Fruit fly (Drosophila melanogaster): ENCODE measurements around the gene RhoGAP93B.
A peak's percentile ranks its signal among the peaks of the same experiment; 100 is the strongest.

The RhoGAP93B gene

dm6 chr3R:21101453-21102214, 4.0 kb upstream of the RhoGAP93B start, which contains the start of the genes CG7044 and Tbc1d22:
Gene CG7044, minus strand, starts transcription at chr3R:21101718.
Gene Tbc1d22, plus strand, starts transcription at chr3R:21102199.
- TF ChIP-seq rgr (GFP tag; optimal IDR thresholded peaks at IDR 0.05) (peak; percentile 54), ey (GFP tag; optimal IDR thresholded peaks at IDR 0.05) (peak; percentile 52), sv (GFP tag; optimal IDR thresholded peaks at IDR 0.05) (peak; percentile 21), sage (GFP tag; optimal IDR thresholded peaks at IDR 0.05) (no peak), foxo (GFP tag; optimal IDR thresholded peaks at IDR 0.05) (peak in 1 of 2 experiments; percentile 62), Dif (GFP tag; optimal IDR thresholded peaks at IDR 0.05; ENCODE audit: partially characterized antibody) (no peak), br (GFP tag; optimal IDR thresholded peaks at IDR 0.05) (no peak), N (GFP tag; optimal IDR thresholded peaks at IDR 0.05) (no peak), Rel (GFP tag; optimal IDR thresholded peaks at IDR 0.05) (no peak), Rel (tag; optimal IDR thresholded peaks at IDR 0.05) (no peak), Hr78 (GFP tag; optimal IDR thresholded peaks at IDR 0.05) (no peak), psq (GFP tag; optimal IDR thresholded peaks at IDR 0.05) (peak; percentile 46), CG9705 (GFP tag; optimal IDR thresholded peaks at IDR 0.05) (peak; percentile 33), Dfd (GFP tag; optimal IDR thresholded peaks at IDR 0.05) (no peak), tai (GFP tag; optimal IDR thresholded peaks at IDR 0.05) (no peak), Myc (optimal IDR thresholded peaks at IDR 0.05) (no peak), Abd-B (GFP tag; optimal IDR thresholded peaks at IDR 0.05) (no peak), dl (GFP tag; optimal IDR thresholded peaks at IDR 0.05; ENCODE audit: insufficient read depth in 1 of 2, partially characterized antibody in 2 of 2) (no peak), Jra (GFP tag; optimal IDR thresholded peaks at IDR 0.05) (no peak), OdsH (GFP tag; optimal IDR thresholded peaks at IDR 0.05) (peak; percentile 47), pan (optimal IDR thresholded peaks at IDR 0.05) (no peak), Sp1 (GFP tag; optimal IDR thresholded peaks at IDR 0.05) (peak; percentile 54), CG32264 (GFP tag; optimal IDR thresholded peaks at IDR 0.05) (no peak), HLH106 (tag; optimal IDR thresholded peaks at IDR 0.05) (peak; percentile 65), dsf (GFP tag; optimal IDR thresholded peaks at IDR 0.05; ENCODE audit: borderline replicate concordance) (peak; percentile 11), woc (GFP tag; optimal IDR thresholded peaks at IDR 0.05) (peak; percentile 82)

DNA sequence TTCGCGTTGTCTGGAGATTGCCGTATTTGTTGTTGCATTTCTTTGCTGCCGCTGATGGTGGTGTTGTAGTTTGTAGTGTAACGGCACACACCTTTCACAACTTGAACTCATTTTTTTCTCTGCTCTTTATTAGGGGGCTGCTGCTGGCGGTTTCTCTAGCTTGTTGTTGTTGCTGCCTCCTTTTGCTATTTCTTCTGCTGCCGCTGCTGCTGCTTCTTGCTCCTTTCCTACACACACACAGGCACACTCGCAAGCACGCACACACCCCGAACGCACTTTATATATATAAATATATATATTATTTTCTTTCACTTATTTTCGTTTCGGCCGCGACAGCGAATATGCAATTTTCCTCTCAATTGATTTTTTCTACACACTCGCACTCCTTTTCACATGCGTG, 467 bp downstream of the RhoGAP93B start:
- TF ChIP-seq woc (GFP tag; optimal IDR thresholded peaks at IDR 0.05) (no peak), HLH106 (tag; optimal IDR thresholded peaks at IDR 0.05) (no peak), Dfd (GFP tag; optimal IDR thresholded peaks at IDR 0.05) (no peak), Hr78 (GFP tag; optimal IDR thresholded peaks at IDR 0.05) (no peak), dl (GFP tag; optimal IDR thresholded peaks at IDR 0.05; ENCODE audit: insufficient read depth in 1 of 2, partially characterized antibody in 2 of 2) (no peak), dsf (GFP tag; optimal IDR thresholded peaks at IDR 0.05; ENCODE audit: borderline replicate concordance) (no peak), br (GFP tag; optimal IDR thresholded peaks at IDR 0.05) (no peak), Abd-B (GFP tag; optimal IDR thresholded peaks at IDR 0.05) (no peak), pan (optimal IDR thresholded peaks at IDR 0.05) (no peak), Hr83 (GFP tag; optimal IDR thresholded peaks at IDR 0.05; ENCODE audit: poor library complexity, severe bottlenecking) (no peak)

- TF ChIP-seq N (GFP tag; optimal IDR thresholded peaks at IDR 0.05) = no peak
- TF ChIP-seq rgr (GFP tag; optimal IDR thresholded peaks at IDR 0.05) = no peak
- TF ChIP-seq dmrt93B (GFP tag; optimal IDR thresholded peaks at IDR 0.05) = no peak
- TF ChIP-seq sage (GFP tag; optimal IDR thresholded peaks at IDR 0.05) = no peak
- TF ChIP-seq psq (GFP tag; optimal IDR thresholded peaks at IDR 0.05) = no peak
- no peak for TF ChIP-seq Vsx2 (GFP tag; optimal IDR thresholded peaks at IDR 0.05; ENCODE audit: partially characterized antibody)
- no peak for TF ChIP-seq Dfd (GFP tag; optimal IDR thresholded peaks at IDR 0.05)
- no peak for TF ChIP-seq h (GFP tag; optimal IDR thresholded peaks at IDR 0.05)
- no peak for TF ChIP-seq CrebA (GFP tag; optimal IDR thresholded peaks at IDR 0.05; ENCODE audit: borderline replicate concordance)
- no peak for TF ChIP-seq CG9705 (GFP tag; optimal IDR thresholded peaks at IDR 0.05)
- no peak for TF ChIP-seq Dif (GFP tag; optimal IDR thresholded peaks at IDR 0.05; ENCODE audit: partially characterized antibody)
- TF ChIP-seq Hr83 (GFP tag; optimal IDR thresholded peaks at IDR 0.05; ENCODE audit: poor library complexity, severe bottlenecking) = no peak
- no peak for TF ChIP-seq Jra (GFP tag; optimal IDR thresholded peaks at IDR 0.05)
- no peak for TF ChIP-seq br (GFP tag; optimal IDR thresholded peaks at IDR 0.05)
- no peak for TF ChIP-seq jim (GFP tag; optimal IDR thresholded peaks at IDR 0.05)
- TF ChIP-seq Mio (GFP tag; optimal IDR thresholded peaks at IDR 0.05) = no peak
- TF ChIP-seq dsf (GFP tag; optimal IDR thresholded peaks at IDR 0.05; ENCODE audit: borderline replicate concordance) = no peak
These were observed 989 bp downstream of the RhoGAP93B start for dm6 chr3R:21096532-21097143.
